Worm (Caenorhabditis elegans): ENCODE results near the gene T22C8.6.

T22C8.6 gene

ce11 chrII:8623396-8623795 lies 6.7 kb downstream of the T22C8.6 start, which contains the start of gene T22C8.4:
Gene T22C8.4 (minus strand): TSS chrII:8623496.
- no peak for TF ChIP-seq aly-2 (tag; optimal IDR thresholded peaks at IDR 0.05)
- TF ChIP-seq ama-1 (optimal IDR thresholded peaks at IDR 0.05): no peak
- no peak for TF ChIP-seq nhr-21 (tag; optimal IDR thresholded peaks at IDR 0.05)
- no peak for TF ChIP-seq egl-27 (tag; optimal IDR thresholded peaks at IDR 0.05)
- no peak for TF ChIP-seq C34F6.9 (tag; optimal IDR thresholded peaks at IDR 0.05)
- no peak for TF ChIP-seq ceh-16 (tag; optimal IDR thresholded peaks at IDR 0.05)
- TF ChIP-seq mab-5 (tag; optimal IDR thresholded peaks at IDR 0.05): no peak
- TF ChIP-seq F13H6.1 (tag; optimal IDR thresholded peaks at IDR 0.05): no peak
- no peak for TF ChIP-seq nhr-23 (tag; optimal IDR thresholded peaks at IDR 0.05)
- no peak for TF ChIP-seq nhr-237 (tag; optimal IDR thresholded peaks at IDR 0.05)
- TF ChIP-seq ztf-1 (GFP tag; conservative IDR thresholded peaks at IDR 0.05): no peak
- no peak for TF ChIP-seq snpc-4 (tag; optimal IDR thresholded peaks at IDR 0.05)
- no peak for TF ChIP-seq skn-1 (tag; optimal IDR thresholded peaks at IDR 0.05)
- no peak for TF ChIP-seq blmp-1 (tag; optimal IDR thresholded peaks at IDR 0.05; ENCODE audit: insufficient read depth)
- no peak for TF ChIP-seq unc-39 (tag; optimal IDR thresholded peaks at IDR 0.05)
- no peak for TF ChIP-seq lin-39 (tag; optimal IDR thresholded peaks at IDR 0.05)

- TF ChIP-seq ceh-82 (tag; optimal IDR thresholded peaks at IDR 0.05): no peak
Observed at ce11 chrII:8621883-8622282, 8.2 kb downstream of the T22C8.6 start, which contains the start of gene T22C8.3. Gene T22C8.3 (minus strand): TSS chrII:8621983.

ce11 chrII:8617516-8617915 lies 12.6 kb downstream of the T22C8.6 start, which contains the start of gene chhy-1:
Gene chhy-1 (minus strand): TSS chrII:8617616.
- TF ChIP-seq sma-3 (GFP tag; optimal IDR thresholded peaks at IDR 0.05) (no peak), nhr-10 (tag; optimal IDR thresholded peaks at IDR 0.05) (no peak), ama-1 (optimal IDR thresholded peaks at IDR 0.05) (no peak), snpc-4 (tag; optimal IDR thresholded peaks at IDR 0.05) (no peak)

ce11 chrII:8616155-8616554 lies 13.9 kb downstream of the T22C8.6 start:
- TF ChIP-seq ztf-11 (tag; optimal IDR thresholded peaks at IDR 0.05) (no peak), nhr-11 (tag; optimal IDR thresholded peaks at IDR 0.05) (no peak), skn-1 (tag; optimal IDR thresholded peaks at IDR 0.05) (no peak), aly-2 (tag; optimal IDR thresholded peaks at IDR 0.05) (no peak), nhr-25 (tag; optimal IDR thresholded peaks at IDR 0.05) (no peak), C34F6.9 (tag; optimal IDR thresholded peaks at IDR 0.05) (no peak)

- no peak for TF ChIP-seq ztf-4 (tag; optimal IDR thresholded peaks at IDR 0.05)
- no peak for TF ChIP-seq mab-5 (tag; optimal IDR thresholded peaks at IDR 0.05)
- TF ChIP-seq nhr-11 (tag; optimal IDR thresholded peaks at IDR 0.05): no peak
- no peak for TF ChIP-seq unc-39 (tag; optimal IDR thresholded peaks at IDR 0.05)
- no peak for TF ChIP-seq R02D3.7 (tag; optimal IDR thresholded peaks at IDR 0.05)
- no peak for TF ChIP-seq ztf-1 (GFP tag; conservative IDR thresholded peaks at IDR 0.05)
- TF ChIP-seq gmeb-1 (tag; optimal IDR thresholded peaks at IDR 0.05): no peak
- TF ChIP-seq Y55F3AM.14 (GFP tag; optimal IDR thresholded peaks at IDR 0.05): no peak
- no peak for TF ChIP-seq ZK546.5 (tag; optimal IDR thresholded peaks at IDR 0.05)
- no peak for TF ChIP-seq nhr-129 (tag; optimal IDR thresholded peaks at IDR 0.05)
- TF ChIP-seq ceh-82 (tag; optimal IDR thresholded peaks at IDR 0.05): no peak
- no peak for TF ChIP-seq elt-1 (tag; optimal IDR thresholded peaks at IDR 0.05)
- no peak for TF ChIP-seq nhr-21 (tag; optimal IDR thresholded peaks at IDR 0.05)
- TF ChIP-seq alr-1 (tag; optimal IDR thresholded peaks at IDR 0.05): no peak
- TF ChIP-seq ama-1 (optimal IDR thresholded peaks at IDR 0.05): no peak
- TF ChIP-seq egl-27 (tag; optimal IDR thresholded peaks at IDR 0.05): no peak
- no peak for TF ChIP-seq C34F6.9 (tag; optimal IDR thresholded peaks at IDR 0.05)
Observed at ce11 chrII:8612470-8612869, 17.6 kb downstream of the T22C8.6 start, which contains the start of gene T22C8.1. Gene T22C8.1 (plus strand): TSS chrII:8612770.

ce11 chrII:8611330-8611729 lies 18.8 kb downstream of the T22C8.6 start:
- TF ChIP-seq sma-9 (GFP tag; optimal IDR thresholded peaks at IDR 0.05): no peak
- no peak for TF ChIP-seq sma-9 (tag; optimal IDR thresholded peaks at IDR 0.05)
- no peak for TF ChIP-seq ceh-82 (tag; optimal IDR thresholded peaks at IDR 0.05)
- no peak for TF ChIP-seq lin-13 (GFP tag; optimal IDR thresholded peaks at IDR 0.05)
- no peak for TF ChIP-seq alr-1 (tag; optimal IDR thresholded peaks at IDR 0.05)
- no peak for TF ChIP-seq Y55F3AM.14 (GFP tag; optimal IDR thresholded peaks at IDR 0.05)
- no peak for TF ChIP-seq ztf-11 (tag; optimal IDR thresholded peaks at IDR 0.05)
- no peak for TF ChIP-seq skn-1 (tag; optimal IDR thresholded peaks at IDR 0.05)
- TF ChIP-seq mab-5 (tag; optimal IDR thresholded peaks at IDR 0.05): no peak
- TF ChIP-seq unc-62 (GFP tag; optimal IDR thresholded peaks at IDR 0.05): no peak
- no peak for TF ChIP-seq sma-3 (GFP tag; optimal IDR thresholded peaks at IDR 0.05)

Measured in whole organism, L2 larva.